Worm (Caenorhabditis elegans): Measurements from ENCODE around the gene rheb-1.

rheb-1 gene

ce11 chrIII:9406600-9406999, 49.2 kb downstream of the rheb-1 start, which contains the start of gene T26G10.1 (continued):
- TF ChIP-seq F10E7.11 (tag; optimal IDR thresholded peaks at IDR 0.05) = no peak
- no peak for TF ChIP-seq him-1 (tag; optimal IDR thresholded peaks at IDR 0.05)
- no peak for TF ChIP-seq B0336.3 (GFP tag; IDR thresholded peaks at IDR 0.05)
- TF ChIP-seq athp-1 (tag; optimal IDR thresholded peaks at IDR 0.05) = peak; percentile 20
- TF ChIP-seq madf-10 (tag; optimal IDR thresholded peaks at IDR 0.05) = no peak
- TF ChIP-seq T26A5.8 (tag; optimal IDR thresholded peaks at IDR 0.05) = no peak
- no peak for TF ChIP-seq snpc-4 (GFP tag; optimal IDR thresholded peaks at IDR 0.05)
- TF ChIP-seq snpc-4 (tag; optimal IDR thresholded peaks at IDR 0.05) = peak in 3 of 4 experiments; percentile 25 to 85 (median 72)
- TF ChIP-seq F57A8.1 (GFP tag; optimal IDR thresholded peaks at IDR 0.05) = no peak
- peak; percentile 24 for TF ChIP-seq efl-1 (GFP tag; optimal IDR thresholded peaks at IDR 0.05)
- no peak for TF ChIP-seq bed-2 (GFP tag; IDR thresholded peaks at IDR 0.05)
- no peak for TF ChIP-seq gei-17 (GFP tag; optimal IDR thresholded peaks at IDR 0.05)
- TF ChIP-seq dpl-1 (GFP tag; optimal IDR thresholded peaks at IDR 0.05) = no peak
- TF ChIP-seq snpc-3.4 (tag; optimal IDR thresholded peaks at IDR 0.05) = no peak
- peak; percentile 68 for TF ChIP-seq madf-8 (GFP tag; conservative IDR thresholded peaks at IDR 0.05)
- TF ChIP-seq F39B2.1 (GFP tag; IDR thresholded peaks at IDR 0.05) = no peak
- TF ChIP-seq K11D2.4 (GFP tag; IDR thresholded peaks at IDR 0.05) = no peak
- TF ChIP-seq aptf-2 (GFP tag; conservative IDR thresholded peaks at IDR 0.05) = no peak
- TF ChIP-seq hlh-12 (tag; optimal IDR thresholded peaks at IDR 0.05) = no peak
- no peak for TF ChIP-seq sptf-2 (GFP tag; optimal IDR thresholded peaks at IDR 0.05)
- TF ChIP-seq F49E8.2 (tag; optimal IDR thresholded peaks at IDR 0.05; ENCODE audit: insufficient read depth) = no peak
- TF ChIP-seq cebp-1 (GFP tag; IDR thresholded peaks at IDR 0.05) = peak; percentile 44; the same call in 1 of the 2 replicates
- peak; percentile 66 for TF ChIP-seq cebp-1 (tag; optimal IDR thresholded peaks at IDR 0.05)
- no peak for TF ChIP-seq bed-1 (GFP tag; IDR thresholded peaks at IDR 0.05)
- no peak for TF ChIP-seq F57C9.4 (tag; optimal IDR thresholded peaks at IDR 0.05)
- no peak for TF ChIP-seq Y79H2A.3 (GFP tag; conservative IDR thresholded peaks at IDR 0.05)
- TF ChIP-seq cebp-2 (GFP tag; IDR thresholded peaks at IDR 0.05) = no peak
- no peak for TF ChIP-seq B0035.1 (tag; optimal IDR thresholded peaks at IDR 0.05)
- TF ChIP-seq K12H6.12 (tag; optimal IDR thresholded peaks at IDR 0.05) = no peak
- TF ChIP-seq chd-7 (tag; optimal IDR thresholded peaks at IDR 0.05) = no peak
- TF ChIP-seq mes-4 (tag; optimal IDR thresholded peaks at IDR 0.05) = no peak
- no peak for TF ChIP-seq zim-3 (tag; optimal IDR thresholded peaks at IDR 0.05)
- TF ChIP-seq dpff-1 (tag; optimal IDR thresholded peaks at IDR 0.05) = no peak
- no peak for TF ChIP-seq zfh-2 (GFP tag; conservative IDR thresholded peaks at IDR 0.05)
- no peak for TF ChIP-seq ztf-3 (GFP tag; optimal IDR thresholded peaks at IDR 0.05)
- peak; percentile 73 for TF ChIP-seq attf-5 (GFP tag; optimal IDR thresholded peaks at IDR 0.05)
- no peak for TF ChIP-seq hmg-20 (GFP tag; IDR thresholded peaks at IDR 0.05)
- peak; percentile 38 for TF ChIP-seq ztf-18 (tag; optimal IDR thresholded peaks at IDR 0.05)
- no peak for TF ChIP-seq rec-8 (tag; optimal IDR thresholded peaks at IDR 0.05)
- TF ChIP-seq ztf-26 (tag; optimal IDR thresholded peaks at IDR 0.05) = no peak
- peak; percentile 87 for TF ChIP-seq ekl-4 (GFP tag; IDR thresholded peaks at IDR 0.05)
- 0 out of 2 replicates have a peak, but pooled peaks have one; percentile 36 for TF ChIP-seq egrh-3 (GFP tag; IDR thresholded peaks at IDR 0.05)
- no peak for TF ChIP-seq lsy-27 (tag; optimal IDR thresholded peaks at IDR 0.05; ENCODE audit: borderline replicate concordance, insufficient read depth)
- TF ChIP-seq rpc-1 (optimal IDR thresholded peaks at IDR 0.05) = no peak
- no peak for TF ChIP-seq rpc-1 (tag; optimal IDR thresholded peaks at IDR 0.05)
- TF ChIP-seq tlf-1 (GFP tag; optimal IDR thresholded peaks at IDR 0.05) = peak; percentile 52
- peak; percentile 96 for TF ChIP-seq mcd-1 (GFP tag; IDR thresholded peaks at IDR 0.05)
- TF ChIP-seq C17E4.6 (GFP tag; IDR thresholded peaks at IDR 0.05) = 0 out of 2 replicates have a peak, but pooled peaks have one; percentile 15
- peak; percentile 70 for TF ChIP-seq nfyb-1 (GFP tag; IDR thresholded peaks at IDR 0.05)
- no peak for TF ChIP-seq ztf-25 (GFP tag; IDR thresholded peaks at IDR 0.05)
